Worm (Caenorhabditis elegans) whole organism, L3 larva: ENCODE results near the gene clec-80.

Experiments used
- egl-5 ChIP-seq: fragments of 150-350 bp; optimal IDR thresholded peaks from 2 replicates; lab custom pipeline; 2017; ENCODE audit warnings: missing biosample characterization, missing genetic modification reagents, missing genetic modification characterization, inconsistent platforms
- elt-3 ChIP-seq, 3 experiments: fragments of 150-350 bp in 1 of 3; sonication (generic microtip) in 2 of 3; optimal IDR thresholded peaks; 2 replicates in 2 of 3; 4 replicates in 1 of 3; lab custom pipeline; 2014 to 2017; ENCODE audit warnings: missing biosample characterization in 3 of 3, missing genetic modification characterization in 3 of 3
- fkh-10 ChIP-seq: sonication (generic microtip); optimal IDR thresholded peaks from 2 replicates; lab custom pipeline; 2017; ENCODE audit warnings: missing biosample characterization, missing genetic modification reagents, missing genetic modification characterization
- pha-4 ChIP-seq: fragments of 150-350 bp; optimal IDR thresholded peaks from 2 replicates; lab custom pipeline; 2014; ENCODE audit warnings: missing biosample characterization, missing genetic modification reagents, missing genetic modification characterization

clec-80 gene

ce11 chrIV:2858734-2859133 lies 35.2 kb downstream of the clec-80 start:
- TF ChIP-seq fkh-10 (GFP tag; lab: Kevin White, UChicago) (peak; percentile 83), egl-5 (tag; lab: Kevin White, UChicago) (no peak)

- TF ChIP-seq elt-3 (tag; optimal IDR thresholded peaks at IDR 0.05; lab: Kevin White, UChicago) (no peak), pha-4 (tag; lab: Kevin White, UChicago) (no peak)
- TF ChIP-seq, all 47 proteins: peak for 0
Measured at ce11 chrIV:2864743-2865142, 41.2 kb downstream of the clec-80 start, which contains the start of gene Y54G2A.16. Gene Y54G2A.16 (minus strand): TSS chrIV:2864843.
